Worm (Caenorhabditis elegans) whole organism, L1 larva: ENCODE data around the gene C54E10.7.
A peak's percentile ranks its signal among the peaks of the same experiment; 100 is the strongest.

ENCODE experiments used
- aha-1 ChIP-seq: fragments of 150-350 bp; optimal IDR thresholded peaks from 2 replicates; lab custom pipeline; 2014; ENCODE audit warnings: missing biosample characterization, missing genetic modification characterization
- ceh-63 ChIP-seq: fragments of 200-800 bp; sonication (Bioruptor generic); optimal IDR thresholded peaks from 2 replicates; lab custom pipeline; 2018; ENCODE audit warnings: mild to moderate bottlenecking, missing genetic modification characterization, missing compliant biosample characterization
- egl-27 ChIP-seq, 2 experiments: fragments of 150-350 bp in 1 of 2; sonication (generic microtip); optimal IDR thresholded peaks; 3 replicates each; lab custom pipeline; 2017 to 2018; ENCODE audit warnings: missing biosample characterization in 2 of 2, missing genetic modification characterization in 2 of 2, missing genetic modification reagents in 2 of 2
- elt-3 ChIP-seq, 6 experiments: fragments of 150-350 bp in 1 of 6; sonication (generic microtip); optimal IDR thresholded peaks; 2 replicates each; lab custom pipeline; 2017 to 2018; ENCODE audit warnings: missing biosample characterization in 6 of 6, missing genetic modification characterization in 6 of 6, inconsistent platforms in 1 of 6
- jun-1 ChIP-seq: fragments of 150-350 bp; optimal IDR thresholded peaks from 2 replicates; lab custom pipeline; 2014; ENCODE audit warnings: missing biosample characterization, missing genetic modification reagents, missing genetic modification characterization
- nhr-28 ChIP-seq: fragments of 150-350 bp; optimal IDR thresholded peaks from 2 replicates; lab custom pipeline; 2014; ENCODE audit warnings: missing biosample characterization, missing genetic modification characterization
- rnt-1 ChIP-seq: sonication (generic microtip); optimal IDR thresholded peaks from 2 replicates; lab custom pipeline; 2016; ENCODE audit warnings: mild to moderate bottlenecking, missing genetic modification characterization, moderate library complexity, missing compliant biosample characterization
- swsn-7 ChIP-seq: sonication (generic microtip); optimal IDR thresholded peaks from 2 replicates; lab custom pipeline; 2016; ENCODE audit warnings: missing genetic modification characterization, missing compliant biosample characterization
- tlp-1 ChIP-seq: fragments of 150-350 bp; optimal IDR thresholded peaks from 2 replicates; lab custom pipeline; 2014; ENCODE audit warnings: missing biosample characterization, missing genetic modification characterization
- zag-1 ChIP-seq: fragments of 150-350 bp; optimal IDR thresholded peaks from 2 replicates; lab custom pipeline; 2014; ENCODE audit warnings: missing biosample characterization, missing genetic modification characterization
- ztf-4 ChIP-seq: fragments of 150-350 bp; optimal IDR thresholded peaks from 2 replicates; lab custom pipeline; 2014; ENCODE audit warnings: missing biosample characterization, missing genetic modification characterization

- no peak for TF ChIP-seq rnt-1
- TF ChIP-seq aha-1 (tag; lab: Kevin White, UChicago): no peak
- TF ChIP-seq ztf-4 (tag; lab: Kevin White, UChicago): no peak
- no peak for TF ChIP-seq ceh-63
- TF ChIP-seq tlp-1 (tag; lab: Kevin White, UChicago): no peak
- TF ChIP-seq egl-27 (tag; optimal IDR thresholded peaks at IDR 0.05; lab: Kevin White, UChicago): no peak
- TF ChIP-seq jun-1 (tag; lab: Kevin White, UChicago): no peak
- peak in 2 of 6 experiments; percentile 3 to 6 for TF ChIP-seq elt-3 (tag; optimal IDR thresholded peaks at IDR 0.05; lab: Kevin White, UChicago)
- no peak for TF ChIP-seq zag-1 (tag; lab: Kevin White, UChicago)
- peak; percentile 12 for TF ChIP-seq swsn-7
- TF ChIP-seq nhr-28 (tag; lab: Kevin White, UChicago): no peak
Observed at ce11 chrV:18868517-18868916, 57.1 kb downstream of the C54E10.7 start.
